Worm (Caenorhabditis elegans) whole organism, early embryonic: Measurements from ENCODE around the gene C44E12.1.

ENCODE experiments used
- B0310.2 ChIP-seq: sonication (generic microtip); optimal IDR thresholded peaks from 2 replicates; lab custom pipeline; 2016; ENCODE audit warnings: mild to moderate bottlenecking, missing genetic modification characterization, missing compliant biosample characterization
- F13C5.2 ChIP-seq: sonication (generic microtip); optimal IDR thresholded peaks from 2 replicates; lab custom pipeline; 2017; ENCODE audit warnings: mild to moderate bottlenecking, missing genetic modification characterization, inconsistent platforms, missing compliant biosample characterization
- aly-1 ChIP-seq: sonication (generic microtip); optimal IDR thresholded peaks from 2 replicates; lab custom pipeline; 2016; ENCODE audit warnings: missing genetic modification characterization, missing compliant biosample characterization
- ama-1 ChIP-seq: fragments of 150-350 bp; optimal IDR thresholded peaks from 2 replicates; lab custom pipeline; 2014
- ceh-13 ChIP-seq: fragments of 200-800 bp; sonication (Bioruptor generic); optimal IDR thresholded peaks from 2 replicates; lab custom pipeline; 2018; ENCODE audit warnings: mild to moderate bottlenecking, missing genetic modification characterization, missing compliant biosample characterization
- ceh-36 ChIP-seq: sonication (generic microtip); optimal IDR thresholded peaks from 2 replicates; lab custom pipeline; 2016; ENCODE audit warnings: missing genetic modification characterization, inconsistent platforms, missing compliant biosample characterization
- ets-7 ChIP-seq: sonication (generic microtip); optimal IDR thresholded peaks from 2 replicates; lab custom pipeline; 2016; ENCODE audit warnings: missing genotype, missing genetic modification characterization, missing compliant biosample characterization
- flt-1 ChIP-seq: fragments of 200-800 bp; sonication (Bioruptor generic); IDR thresholded peaks from 2 replicates; pipeline ENCODE4 v1.3.6; 2022; ENCODE audit warnings: missing genetic modification characterization, missing compliant biosample characterization
- hmbx-1 ChIP-seq: sonication (generic microtip); optimal IDR thresholded peaks from 2 replicates; lab custom pipeline; 2016; ENCODE audit warnings: mild to moderate bottlenecking, missing genetic modification characterization, missing compliant biosample characterization
- hmg-4 ChIP-seq: fragments of 200-800 bp; sonication (Bioruptor generic); optimal IDR thresholded peaks from 2 replicates; lab custom pipeline; 2018; ENCODE audit warnings: mild to moderate bottlenecking, missing genetic modification characterization, missing compliant biosample characterization
- hnd-1 ChIP-seq: sonication (generic microtip); optimal IDR thresholded peaks from 2 replicates; lab custom pipeline; 2016; ENCODE audit warnings: missing genetic modification characterization, missing compliant biosample characterization
- pes-1 ChIP-seq: fragments of 200-800 bp; sonication (Bioruptor generic); IDR thresholded peaks from 2 replicates; pipeline ENCODE4 v1.3.6; 2022; ENCODE audit warnings: missing genetic modification reagents, missing genetic modification characterization, missing compliant biosample characterization
- scrt-1 ChIP-seq: fragments of 200-800 bp; sonication (Bioruptor generic); IDR thresholded peaks from 2 replicates; pipeline ENCODE4 v1.3.6; 2022; ENCODE audit warnings: missing genetic modification characterization, missing compliant biosample characterization
- sea-1 ChIP-seq: fragments of 200-800 bp; sonication (Bioruptor generic); conservative IDR thresholded peaks from 2 replicates; pipeline ENCODE4 v1.3.6; 2022; ENCODE audit warnings: missing genetic modification characterization, missing compliant biosample characterization
- tbx-11 ChIP-seq: fragments of 200-800 bp; sonication (Bioruptor generic); IDR thresholded peaks from 2 replicates; pipeline ENCODE4 v1.3.6; 2022; ENCODE audit warnings: missing genetic modification characterization, missing compliant biosample characterization
- tbx-37 ChIP-seq: fragments of 200-800 bp; sonication (Bioruptor generic); conservative IDR thresholded peaks from 2 replicates; pipeline ENCODE4 v1.3.6; 2022; ENCODE audit warnings: missing genetic modification reagents, missing genetic modification characterization, missing compliant biosample characterization
- tra-4 ChIP-seq: sonication (generic microtip); optimal IDR thresholded peaks from 2 replicates; lab custom pipeline; 2017; ENCODE audit warnings: missing genetic modification characterization, missing compliant biosample characterization

The C44E12.1 gene

DNA sequence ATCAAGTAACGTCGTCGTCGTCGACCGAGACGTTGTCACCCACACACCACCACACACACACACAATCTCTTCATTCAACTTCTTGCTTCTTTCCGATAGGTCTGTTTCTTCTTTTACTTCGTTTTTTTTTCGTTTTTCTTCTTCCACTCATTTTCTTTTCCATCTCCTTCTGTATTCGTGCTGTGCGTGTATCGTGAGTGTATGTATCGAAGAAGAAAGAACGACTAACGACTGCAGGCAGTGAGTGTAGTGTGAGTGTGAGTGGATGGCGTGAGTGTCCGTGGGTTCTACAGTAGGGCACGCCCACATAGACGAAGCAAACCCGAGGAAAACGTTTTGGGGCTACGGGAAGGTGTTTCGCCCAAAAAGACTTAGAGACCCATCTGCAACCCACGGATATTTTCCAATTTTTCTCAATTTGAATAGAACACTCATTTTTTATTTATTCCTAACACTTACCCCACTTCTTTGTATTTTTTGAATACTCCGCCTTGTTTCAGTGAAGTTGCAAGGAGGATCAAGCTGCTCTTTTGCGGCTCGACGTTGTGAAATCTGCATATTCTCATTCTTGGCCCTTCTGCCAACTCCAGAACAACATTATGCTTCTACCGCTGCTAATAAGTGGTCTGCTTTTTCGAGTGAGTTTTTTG is 11.0 kb upstream of the C44E12.1 start, which contains the start of gene adt-2:
adt-2 (plus strand) TSS at position 600 of the 650 bp plus-strand sequence.
- TF ChIP-seq ets-7 = no peak
- TF ChIP-seq F13C5.2 (tag; lab: Kevin White, UChicago) = no peak
- TF ChIP-seq tra-4 (tag; lab: Kevin White, UChicago) = no peak

- TF ChIP-seq ets-7 = no peak
- TF ChIP-seq ceh-13 (GFP tag; lab: Kevin White, UChicago) = no peak
- no peak for TF ChIP-seq scrt-1
- TF ChIP-seq flt-1 (GFP tag; lab: Robert Waterston, UW) = no peak
- no peak for TF ChIP-seq aly-1 (tag; lab: Kevin White, UChicago)
- no peak for TF ChIP-seq pes-1 (GFP tag; lab: Robert Waterston, UW)
Observed at ce11 chrX:7586588-7586987, 10.1 kb upstream of the C44E12.1 start.

DNA sequence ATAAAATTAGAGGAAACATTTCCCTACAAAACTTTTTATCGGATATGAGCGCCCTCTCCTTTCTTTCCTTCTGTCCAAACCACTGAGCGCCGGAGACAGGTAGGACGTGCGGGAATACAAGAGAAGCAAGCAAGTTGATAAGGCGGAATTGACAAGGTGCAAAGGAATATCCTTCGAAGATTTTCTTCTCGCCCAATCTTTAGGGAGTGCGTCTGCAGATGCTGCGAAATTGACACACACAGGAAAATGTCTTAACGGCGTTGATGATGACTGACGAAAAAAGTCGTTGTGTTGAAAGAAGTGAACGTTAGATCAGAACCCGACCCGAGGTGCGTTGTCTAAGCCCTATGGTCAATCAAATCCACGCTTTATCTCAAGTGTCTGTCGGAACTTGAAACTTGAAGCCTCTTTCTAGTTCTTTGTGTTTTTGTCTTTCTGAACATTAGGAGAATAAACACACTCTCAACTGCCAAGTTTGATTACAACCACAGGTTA is 8.9 kb upstream of the C44E12.1 start:
- no peak for TF ChIP-seq flt-1 (GFP tag; lab: Robert Waterston, UW)
- TF ChIP-seq hmbx-1 (tag; lab: Kevin White, UChicago) = no peak
- no peak for TF ChIP-seq ceh-13 (GFP tag; lab: Kevin White, UChicago)

ce11 chrX:7590756-7591155 is 6.0 kb upstream of the C44E12.1 start:
- TF ChIP-seq tra-4 (tag; lab: Kevin White, UChicago) = no peak
- TF ChIP-seq flt-1 (GFP tag; lab: Robert Waterston, UW) = no peak
- no peak for TF ChIP-seq hmbx-1 (tag; lab: Kevin White, UChicago)
- TF ChIP-seq hmg-4 = no peak
- TF ChIP-seq B0310.2 = no peak
- no peak for TF ChIP-seq pes-1 (GFP tag; lab: Robert Waterston, UW)
- TF ChIP-seq scrt-1 = no peak
- no peak for TF ChIP-seq F13C5.2 (tag; lab: Kevin White, UChicago)
- TF ChIP-seq ceh-36 (tag; lab: Kevin White, UChicago) = no peak
- TF ChIP-seq ama-1 (lab: Kevin White, UChicago) = no peak
- TF ChIP-seq hnd-1 (tag; lab: Kevin White, UChicago) = no peak
- TF ChIP-seq aly-1 (tag; lab: Kevin White, UChicago) = no peak
- TF ChIP-seq sea-1 (GFP tag; lab: Robert Waterston, UW) = no peak
- no peak for TF ChIP-seq tbx-37 (GFP tag; lab: Robert Waterston, UW)
- TF ChIP-seq ceh-13 (GFP tag; lab: Kevin White, UChicago) = no peak

DNA sequence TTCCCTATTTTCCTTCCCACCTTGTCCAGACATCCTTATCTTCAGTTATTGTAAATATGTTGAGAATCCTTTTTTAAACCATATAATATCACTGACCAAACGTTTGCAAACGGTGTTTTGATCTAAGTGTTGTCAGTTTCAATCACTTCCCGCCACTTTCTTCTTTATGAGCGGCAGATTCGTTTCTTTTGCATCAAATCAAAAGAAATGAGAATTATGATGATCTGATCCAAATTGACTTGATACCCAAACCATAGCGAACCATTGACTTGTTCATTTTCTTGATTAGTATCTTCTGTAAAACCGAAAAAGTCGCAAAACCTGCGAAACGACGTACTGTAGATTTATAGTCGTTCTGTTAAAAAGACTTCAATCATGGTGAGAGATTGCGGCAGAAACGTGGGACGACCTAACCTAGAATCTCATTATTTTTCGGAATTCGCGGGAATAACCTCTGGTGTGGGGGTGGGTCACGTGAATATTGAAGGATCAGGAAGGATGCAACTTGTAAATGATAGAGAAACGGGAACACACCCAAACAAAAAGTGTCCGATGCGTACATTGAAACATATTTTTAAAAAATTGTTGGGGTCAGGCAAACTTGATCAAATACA is 2.7 kb upstream of the C44E12.1 start:
- TF ChIP-seq hmbx-1 (tag; lab: Kevin White, UChicago) = no peak
- no peak for TF ChIP-seq sea-1 (GFP tag; lab: Robert Waterston, UW)
- TF ChIP-seq tbx-37 (GFP tag; lab: Robert Waterston, UW) = no peak
- no peak for TF ChIP-seq aly-1 (tag; lab: Kevin White, UChicago)
- no peak for TF ChIP-seq flt-1 (GFP tag; lab: Robert Waterston, UW)
- no peak for TF ChIP-seq F13C5.2 (tag; lab: Kevin White, UChicago)
- no peak for TF ChIP-seq ets-7
- no peak for TF ChIP-seq pes-1 (GFP tag; lab: Robert Waterston, UW)

DNA sequence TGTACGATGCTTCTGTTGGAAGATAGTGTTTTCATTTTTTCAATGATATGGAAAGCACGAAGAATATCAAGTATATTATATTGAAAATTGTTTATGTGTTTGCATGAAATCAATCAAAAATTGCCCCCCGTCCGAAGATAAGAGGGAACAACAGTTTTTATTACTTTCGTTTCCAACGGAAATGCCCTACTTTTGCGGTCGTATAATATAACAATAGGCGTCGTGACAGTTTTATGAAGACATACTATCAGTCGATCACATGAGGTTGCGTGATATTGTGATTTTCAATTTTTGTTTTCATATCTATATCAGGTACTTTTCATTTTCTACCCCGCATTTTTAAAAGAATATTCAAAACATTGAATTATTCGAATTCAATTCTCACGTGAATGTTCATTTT is 698 bp upstream of the C44E12.1 start:
- no peak for TF ChIP-seq sea-1 (GFP tag; lab: Robert Waterston, UW)
- no peak for TF ChIP-seq hmbx-1 (tag; lab: Kevin White, UChicago)
- TF ChIP-seq hmg-4 = no peak
- TF ChIP-seq F13C5.2 (tag; lab: Kevin White, UChicago) = no peak
- TF ChIP-seq pes-1 (GFP tag; lab: Robert Waterston, UW) = no peak
- TF ChIP-seq aly-1 (tag; lab: Kevin White, UChicago) = no peak
- no peak for TF ChIP-seq hnd-1 (tag; lab: Kevin White, UChicago)
- TF ChIP-seq ceh-36 (tag; lab: Kevin White, UChicago) = no peak
- TF ChIP-seq tbx-11 (GFP tag; lab: Robert Waterston, UW) = no peak
- TF ChIP-seq flt-1 (GFP tag; lab: Robert Waterston, UW) = no peak
- TF ChIP-seq ets-7 = no peak
- no peak for TF ChIP-seq ama-1 (lab: Kevin White, UChicago)

DNA sequence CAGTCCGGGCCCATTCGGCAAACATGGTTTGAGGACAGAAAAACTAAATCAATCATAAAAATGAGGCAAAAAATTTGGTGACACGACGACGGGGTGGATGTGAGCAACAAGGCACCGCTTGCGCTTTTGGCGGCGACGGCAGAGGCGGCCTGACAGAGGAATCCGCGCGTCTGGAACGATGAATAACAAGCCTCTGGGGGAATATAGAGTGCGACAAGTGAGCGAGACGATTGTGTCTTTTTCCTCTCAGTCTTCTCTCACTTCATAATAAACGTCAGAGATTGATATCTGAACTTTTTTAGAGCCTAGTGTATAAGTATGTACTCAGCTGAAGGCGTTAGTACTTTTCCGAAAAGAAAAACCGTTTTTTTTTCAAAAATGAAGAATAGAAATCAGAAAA is 11.3 kb downstream of the C44E12.1 start, which contains the start of gene twk-17:
twk-17 (minus strand) TSS at position 101 of the 400 bp plus-strand sequence.
- TF ChIP-seq pes-1 (GFP tag; lab: Robert Waterston, UW) = no peak
- TF ChIP-seq aly-1 (tag; lab: Kevin White, UChicago) = no peak
- no peak for TF ChIP-seq flt-1 (GFP tag; lab: Robert Waterston, UW)
- TF ChIP-seq ceh-13 (GFP tag; lab: Kevin White, UChicago) = no peak
- no peak for TF ChIP-seq tbx-37 (GFP tag; lab: Robert Waterston, UW)
- TF ChIP-seq F13C5.2 (tag; lab: Kevin White, UChicago) = no peak
- TF ChIP-seq ets-7 = no peak
- TF ChIP-seq sea-1 (GFP tag; lab: Robert Waterston, UW) = no peak
- TF ChIP-seq ama-1 (lab: Kevin White, UChicago) = no peak
- TF ChIP-seq B0310.2 = no peak
- no peak for TF ChIP-seq hmbx-1 (tag; lab: Kevin White, UChicago)
- no peak for TF ChIP-seq tra-4 (tag; lab: Kevin White, UChicago)
- TF ChIP-seq scrt-1 = no peak
